Worm (Caenorhabditis elegans) whole organism, L4/young adult: ENCODE measurements around the gene cutl-12.

ENCODE experiments used
- dao-5 ChIP-seq: sonication (generic microtip); optimal IDR thresholded peaks from 2 replicates; lab custom pipeline; 2016; ENCODE audit warnings: missing genotype, missing genetic modification characterization, moderate library complexity, missing compliant biosample characterization
- him-1 ChIP-seq: sonication (generic microtip); optimal IDR thresholded peaks from 2 replicates; lab custom pipeline; 2016; ENCODE audit warnings: missing genotype, missing genetic modification reagents, missing genetic modification characterization, missing compliant biosample characterization

DNA sequence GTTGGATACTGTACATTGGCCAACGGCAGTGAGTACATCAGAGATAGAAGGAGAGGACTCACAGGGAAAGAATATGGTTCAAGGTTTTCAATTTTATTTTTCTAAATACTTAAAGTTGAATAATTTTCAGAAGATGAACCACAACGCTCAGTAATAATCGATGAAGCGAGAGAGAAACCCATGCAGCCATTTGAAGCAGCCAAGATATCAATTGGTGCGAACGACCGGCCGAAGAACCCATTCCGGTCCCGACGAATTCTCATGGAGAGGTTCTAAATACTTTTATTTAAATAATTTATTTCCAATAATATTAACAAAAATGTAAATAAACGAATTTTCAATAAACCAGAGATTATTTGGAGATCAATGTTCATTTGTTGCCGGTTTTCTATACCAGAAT, 34.1 kb downstream of the cutl-12 start, which contains the start of gene pigg-1:
- TF ChIP-seq dao-5 (tag; lab: Kevin White, UChicago) (no peak), him-1 (tag; lab: Kevin White, UChicago) (no peak)
